Worm (Caenorhabditis elegans) whole organism, L1 larva: ENCODE measurements around the gene ger-1.

ENCODE experiments used
- C34B4.2 ChIP-seq: sonication (generic microtip); optimal IDR thresholded peaks from 2 replicates; lab custom pipeline; 2017; ENCODE audit warnings: mild to moderate bottlenecking, missing genetic modification characterization, missing compliant biosample characterization
- ama-1 ChIP-seq: fragments of 150-350 bp; optimal IDR thresholded peaks from 2 replicates; lab custom pipeline; 2014
- ceh-88 ChIP-seq: fragments of 200-800 bp; sonication (Bioruptor generic); IDR thresholded peaks from 2 replicates; pipeline ENCODE4 v1.3.6; 2022; ENCODE audit warnings: missing genetic modification characterization, missing compliant biosample characterization
- dsc-1 ChIP-seq: sonication (generic microtip); optimal IDR thresholded peaks from 2 replicates; lab custom pipeline; 2016; ENCODE audit warnings: mild to moderate bottlenecking, missing genetic modification characterization, missing compliant biosample characterization
- egl-13 ChIP-seq: sonication (generic microtip); optimal IDR thresholded peaks from 2 replicates; lab custom pipeline; 2016; ENCODE audit warnings: missing genotype, missing genetic modification reagents, missing genetic modification characterization, missing compliant biosample characterization
- fkh-4 ChIP-seq: sonication (generic microtip); optimal IDR thresholded peaks from 2 replicates; lab custom pipeline; 2016; ENCODE audit warnings: missing compliant biosample characterization, missing genetic modification characterization, borderline replicate concordance
- hlh-17 ChIP-seq: fragments of 200-800 bp; sonication (Bioruptor generic); optimal IDR thresholded peaks from 2 replicates; lab custom pipeline; 2018; ENCODE audit warnings: missing genetic modification characterization, mild to moderate bottlenecking, missing compliant biosample characterization, moderate library complexity, borderline replicate concordance
- irx-1 ChIP-seq: sonication (generic microtip); optimal IDR thresholded peaks from 2 replicates; lab custom pipeline; 2016; ENCODE audit warnings: missing genetic modification characterization, missing compliant biosample characterization
- jun-1 ChIP-seq: fragments of 150-350 bp; optimal IDR thresholded peaks from 2 replicates; lab custom pipeline; 2014; ENCODE audit warnings: missing biosample characterization, missing genetic modification reagents, missing genetic modification characterization
- mab-9 ChIP-seq: fragments of 200-800 bp; sonication (Bioruptor generic); IDR thresholded peaks from 2 replicates; pipeline ENCODE4 v1.3.6; 2022; ENCODE audit warnings: missing genetic modification reagents, missing genetic modification characterization, missing compliant biosample characterization
- nhr-76 ChIP-seq: sonication (generic microtip); optimal IDR thresholded peaks from 2 replicates; lab custom pipeline; 2017; ENCODE audit warnings: missing biosample characterization, missing genetic modification characterization
- nhr-84 ChIP-seq: sonication (generic microtip); optimal IDR thresholded peaks from 2 replicates; lab custom pipeline; 2017; ENCODE audit warnings: missing biosample characterization, missing genetic modification characterization
- rnt-1 ChIP-seq: sonication (generic microtip); optimal IDR thresholded peaks from 2 replicates; lab custom pipeline; 2016; ENCODE audit warnings: mild to moderate bottlenecking, missing genetic modification characterization, moderate library complexity, missing compliant biosample characterization
- skn-1 ChIP-seq: fragments of 150-350 bp; optimal IDR thresholded peaks from 2 replicates; lab custom pipeline; 2014; ENCODE audit warnings: missing biosample characterization, missing genetic modification characterization
- sptf-1 ChIP-seq: fragments of 150-350 bp; optimal IDR thresholded peaks from 2 replicates; lab custom pipeline; 2014; ENCODE audit warnings: missing biosample characterization, missing genetic modification characterization
- sup-37 ChIP-seq: fragments of 200-800 bp; sonication (Bioruptor generic); optimal IDR thresholded peaks from 2 replicates; lab custom pipeline; 2018; ENCODE audit warnings: mild to moderate bottlenecking, missing genetic modification characterization, missing compliant biosample characterization
- tlp-1 ChIP-seq: fragments of 150-350 bp; optimal IDR thresholded peaks from 2 replicates; lab custom pipeline; 2014; ENCODE audit warnings: missing biosample characterization, missing genetic modification characterization
- unc-86 ChIP-seq: sonication (generic microtip); optimal IDR thresholded peaks from 2 replicates; lab custom pipeline; 2016; ENCODE audit warnings: missing genetic modification characterization, missing compliant biosample characterization
- vab-15 ChIP-seq: sonication (generic microtip); optimal IDR thresholded peaks from 2 replicates; lab custom pipeline; 2017; ENCODE audit warnings: missing genotype, mild to moderate bottlenecking, missing genetic modification characterization, missing compliant biosample characterization
- zip-4 ChIP-seq: fragments of 200-800 bp; sonication (Bioruptor generic); optimal IDR thresholded peaks from 2 replicates; lab custom pipeline; 2018; ENCODE audit warnings: mild to moderate bottlenecking, missing genetic modification characterization, moderate library complexity, missing compliant biosample characterization
- ztf-4 ChIP-seq: fragments of 150-350 bp; optimal IDR thresholded peaks from 2 replicates; lab custom pipeline; 2014; ENCODE audit warnings: missing biosample characterization, missing genetic modification characterization

The ger-1 gene

DNA sequence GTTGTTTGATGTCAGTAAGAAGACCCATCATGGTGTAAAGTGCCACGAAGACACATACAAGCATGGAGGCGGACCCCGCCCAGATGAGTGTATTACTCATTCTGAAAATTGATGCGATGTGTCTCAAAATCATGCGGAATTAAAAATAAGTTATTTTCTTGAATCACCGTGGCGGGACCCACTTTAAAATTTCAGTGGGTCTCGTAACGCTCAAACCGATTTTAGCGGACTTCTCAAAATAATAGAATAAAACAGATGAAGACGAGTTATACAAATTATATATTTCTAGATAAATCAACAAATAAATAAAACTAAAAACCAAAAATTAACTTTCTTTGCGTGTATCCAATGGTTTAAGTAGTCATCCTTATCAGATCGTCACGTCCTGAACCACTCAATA lies 46.8 kb downstream of the ger-1 start, which contains the start of gene col-8:
col-8 (minus strand) TSS at position 101 of the 400 bp plus-strand sequence.
- TF ChIP-seq tlp-1 (tag; lab: Kevin White, UChicago) (no peak), C34B4.2 (no peak), sup-37 (GFP tag; lab: Kevin White, UChicago) (no peak), dsc-1 (tag; lab: Kevin White, UChicago) (no peak), rnt-1 (tag; lab: Kevin White, UChicago) (no peak), mab-9 (GFP tag; lab: Robert Waterston, UW) (no peak), skn-1 (tag; lab: Kevin White, UChicago) (no peak), fkh-4 (tag; lab: Kevin White, UChicago) (no peak), vab-15 (tag; lab: Kevin White, UChicago) (no peak), unc-86 (tag; lab: Kevin White, UChicago) (no peak), hlh-17 (no peak), sptf-1 (tag; lab: Kevin White, UChicago) (no peak), irx-1 (tag; lab: Kevin White, UChicago) (no peak), zip-4 (GFP tag; lab: Kevin White, UChicago) (no peak), jun-1 (tag; lab: Kevin White, UChicago) (no peak), ceh-88 (GFP tag; lab: Robert Waterston, UW) (no peak), nhr-84 (tag; lab: Kevin White, UChicago) (no peak), nhr-76 (tag; lab: Kevin White, UChicago) (no peak)

DNA sequence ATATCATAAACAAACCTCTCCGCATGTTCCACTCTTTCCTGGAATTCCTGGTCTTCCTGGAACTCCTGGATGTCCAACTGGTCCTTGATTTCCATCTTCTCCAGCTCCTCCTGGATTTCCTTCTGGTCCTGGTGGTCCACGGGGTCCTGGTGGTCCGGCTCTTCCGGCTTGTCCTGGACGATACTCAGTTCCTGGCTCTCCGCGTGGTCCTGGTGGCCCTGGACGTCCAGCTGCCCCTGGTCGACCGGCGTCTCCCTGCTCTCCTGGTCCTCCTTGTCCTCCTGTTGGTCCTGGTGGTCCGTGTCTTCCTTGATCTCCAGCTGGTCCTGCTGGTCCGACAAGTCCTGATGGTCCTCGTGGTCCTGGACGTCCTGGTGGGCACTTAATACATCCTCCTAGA lies 47.6 kb downstream of the ger-1 start:
- TF ChIP-seq egl-13 (tag; lab: Kevin White, UChicago) (no peak), ama-1 (lab: Kevin White, UChicago) (no peak), ztf-4 (tag; lab: Kevin White, UChicago) (no peak)
